Fruit fly (Drosophila melanogaster) whole organism, wandering third instar larva: ENCODE results near the gene CG12607.

Source experiments
- OdsH ChIP-seq: fragments of 200-800 bp; sonication (Bioruptor generic); optimal IDR thresholded peaks from 2 replicates; lab custom pipeline; 2016; ENCODE audit warnings: missing biosample characterization, mild to moderate bottlenecking, missing genetic modification characterization
- ey ChIP-seq: fragments of 200-800 bp; sonication (Bioruptor generic); optimal IDR thresholded peaks from 2 replicates; lab custom pipeline; 2016; ENCODE audit warnings: missing biosample characterization, missing genetic modification characterization

DNA sequence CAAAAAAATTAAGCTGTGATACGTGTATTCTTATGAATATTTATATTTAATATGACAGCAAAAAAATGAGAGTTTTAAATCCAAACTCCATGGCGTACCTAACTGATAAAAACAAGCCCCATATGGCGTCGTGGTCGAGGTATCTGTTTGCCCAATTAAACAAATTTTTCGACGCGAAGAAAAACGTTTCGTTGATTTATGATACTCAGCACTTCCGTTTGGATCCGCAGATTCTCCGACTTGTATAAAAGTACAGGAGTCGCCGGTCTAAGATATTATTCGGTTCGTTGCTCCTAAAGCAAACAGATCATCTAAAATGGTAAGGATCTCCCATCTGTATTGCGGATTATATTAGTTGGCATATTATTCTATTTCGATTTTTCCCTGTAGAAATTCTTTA is 25.1 kb downstream of the CG12607 start, which contains the start of gene CG32248:
- TF ChIP-seq ey (GFP tag; lab: Kevin White, UChicago): no peak
- no peak for TF ChIP-seq OdsH (GFP tag; lab: Kevin White, UChicago)
